Fruit fly (Drosophila melanogaster) whole organism, adult: ENCODE data around the gene CG3630.

Experiments
- CG11617 ChIP-seq: fragments of 200-800 bp; sonication (Bioruptor generic); optimal IDR thresholded peaks from 2 replicates; lab custom pipeline; 2017; ENCODE audit warnings: mild to moderate bottlenecking, missing biosample characterization, missing genetic modification reagents, missing genetic modification characterization
- CG14711 ChIP-seq: fragments of 200-800 bp; sonication (Bioruptor generic); optimal IDR thresholded peaks from 2 replicates; lab custom pipeline; 2018; ENCODE audit warnings: missing biosample characterization, mild to moderate bottlenecking, missing genetic modification characterization, moderate library complexity
- CG1620 ChIP-seq: fragments of 200-800 bp; sonication (Bioruptor generic); optimal IDR thresholded peaks from 2 replicates; lab custom pipeline; 2016; ENCODE audit warnings: missing biosample characterization, missing genetic modification characterization
- CG33017 ChIP-seq: fragments of 200-800 bp; sonication (Bioruptor generic); optimal IDR thresholded peaks from 2 replicates; lab custom pipeline; 2018; ENCODE audit warnings: missing biosample characterization, mild to moderate bottlenecking, missing genetic modification characterization, moderate library complexity
- CG7045 ChIP-seq: fragments of 200-800 bp; sonication (Bioruptor generic); optimal IDR thresholded peaks from 2 replicates; lab custom pipeline; 2017; ENCODE audit warnings: missing biosample characterization, mild to moderate bottlenecking, missing genetic modification characterization
- Crg-1 ChIP-seq: fragments of 200-800 bp; sonication (Bioruptor generic); optimal IDR thresholded peaks from 2 replicates; lab custom pipeline; 2016; ENCODE audit warnings: missing biosample characterization, missing genetic modification characterization
- cic ChIP-seq: fragments of 200-800 bp; sonication (Bioruptor generic); optimal IDR thresholded peaks from 2 replicates; lab custom pipeline; 2017; ENCODE audit warnings: missing biosample characterization, mild to moderate bottlenecking, missing genetic modification characterization, moderate library complexity
- cnc ChIP-seq, 2 experiments: fragments of >200 bp; optimal IDR thresholded peaks; 2 replicates each; lab custom pipeline; 2017
- kay ChIP-seq: fragments of 200-800 bp; sonication (Bioruptor generic); peaks from one replicate; lab custom pipeline; 2016; ENCODE audit warnings: missing biosample characterization, missing genetic modification characterization, borderline replicate concordance
- ovo ChIP-seq: fragments of 200-800 bp; sonication (Bioruptor generic); optimal IDR thresholded peaks from 2 replicates; lab custom pipeline; 2016; ENCODE audit warnings: missing biosample characterization, missing genetic modification characterization
- pad ChIP-seq: fragments of 200-800 bp; sonication (Bioruptor generic); optimal IDR thresholded peaks from 3 replicates; lab custom pipeline; 2017; ENCODE audit warnings: missing biosample characterization, missing genetic modification characterization, mild to moderate bottlenecking, moderate library complexity, missing genetic modification reagents

DNA sequence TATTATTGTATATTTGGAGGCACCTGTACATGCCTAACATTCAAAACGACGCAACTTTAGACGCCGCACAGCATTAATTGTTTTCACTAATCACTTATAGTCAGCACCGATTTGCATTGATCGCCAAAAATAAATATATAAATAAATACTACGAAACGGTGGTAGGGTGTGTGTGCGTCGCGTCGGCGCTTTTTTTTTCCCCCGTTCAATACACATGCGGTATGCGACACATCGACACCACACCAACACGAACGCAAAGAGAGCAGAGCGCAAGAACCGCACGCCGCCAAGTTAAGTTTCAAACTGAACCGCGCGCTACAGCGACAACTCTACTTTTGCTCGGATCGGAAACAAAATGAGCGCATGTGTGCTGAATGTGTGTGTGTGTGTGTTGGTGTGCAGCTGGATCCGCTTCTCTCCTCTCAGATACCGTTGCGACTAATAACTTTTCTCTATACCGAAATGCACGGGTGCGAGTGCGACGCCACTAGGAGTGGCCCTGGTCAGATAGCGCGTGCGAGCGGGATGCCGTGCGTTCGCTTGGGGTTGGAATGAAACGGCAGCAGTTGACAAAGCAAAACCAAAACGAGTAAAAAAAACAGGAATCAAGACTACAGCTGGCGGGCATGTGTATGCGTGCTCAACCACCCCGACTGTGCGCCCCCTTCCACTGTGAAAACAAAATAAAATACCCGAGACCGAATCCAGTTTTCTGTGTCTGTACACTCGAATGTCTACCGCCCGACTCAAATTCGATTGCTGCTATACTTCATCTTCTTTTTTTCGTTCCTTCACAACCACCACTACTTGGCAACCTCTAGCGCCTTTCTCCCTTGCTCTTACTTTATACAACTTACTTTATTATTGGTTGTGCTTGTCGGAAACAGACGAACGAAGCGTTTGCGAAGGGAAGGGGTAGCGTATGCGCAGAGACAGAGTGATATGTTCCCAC is 38.7 kb upstream of the CG3630 start, which contains the start of gene ph-d:
- no peak for TF ChIP-seq cnc (optimal IDR thresholded peaks at IDR 0.05; lab: Kevin White, UChicago)
- TF ChIP-seq Crg-1, result peak; percentile 61
- no peak for TF ChIP-seq CG33017 (tag; lab: Kevin White, UChicago)
- no peak for TF ChIP-seq CG7045
- peak; percentile 87 for TF ChIP-seq CG11617 (GFP tag; lab: Kevin White, UChicago)
- TF ChIP-seq ovo (GFP tag; lab: Kevin White, UChicago), result peak; percentile 94
- peak; percentile 72 for TF ChIP-seq CG1620
- peak; percentile 87 for TF ChIP-seq cic
- peak; percentile 65 for TF ChIP-seq kay (GFP tag; lab: Kevin White, UChicago)
- peak; percentile 99 for TF ChIP-seq pad (GFP tag; lab: Kevin White, UChicago)
- peak; percentile 100 for TF ChIP-seq CG14711 (tag; lab: Kevin White, UChicago)
